Fruit fly (Drosophila melanogaster): Measurements from ENCODE around the gene Kdm3.

The Kdm3 gene

dm6 chr3R:9500193-9501051 is 15.4 kb upstream of the Kdm3 start:
- TF ChIP-seq insv (optimal IDR thresholded peaks at IDR 0.05) (no peak), h (optimal IDR thresholded peaks at IDR 0.05) (no peak)

- TF ChIP-seq ttk (optimal IDR thresholded peaks at IDR 0.05) (no peak), psq (optimal IDR thresholded peaks at IDR 0.05) (no peak), h (optimal IDR thresholded peaks at IDR 0.05) (no peak), insv (optimal IDR thresholded peaks at IDR 0.05) (no peak)
These were observed 14.1 kb upstream of the Kdm3 start for dm6 chr3R:9501489-9502415.

- TF ChIP-seq Sin3A (optimal IDR thresholded peaks at IDR 0.05): no peak
- TF ChIP-seq Myc (optimal IDR thresholded peaks at IDR 0.05): no peak
- TF ChIP-seq psq (optimal IDR thresholded peaks at IDR 0.05): no peak
- TF ChIP-seq ttk (optimal IDR thresholded peaks at IDR 0.05): no peak
- no peak for TF ChIP-seq insv (optimal IDR thresholded peaks at IDR 0.05)
- TF ChIP-seq h (optimal IDR thresholded peaks at IDR 0.05): no peak
These were observed 13.4 kb upstream of the Kdm3 start, which contains the start of gene RhoL for dm6 chr3R:9502416-9502763. Gene RhoL (minus strand): TSS chr3R:9502581.

- TF ChIP-seq ttk (optimal IDR thresholded peaks at IDR 0.05) (no peak), h (optimal IDR thresholded peaks at IDR 0.05) (no peak), insv (optimal IDR thresholded peaks at IDR 0.05) (no peak), Myc (optimal IDR thresholded peaks at IDR 0.05) (no peak), psq (optimal IDR thresholded peaks at IDR 0.05) (no peak), Sin3A (optimal IDR thresholded peaks at IDR 0.05) (no peak)
These were observed 12.3 kb upstream of the Kdm3 start for dm6 chr3R:9503329-9504088.

- TF ChIP-seq Sin3A (optimal IDR thresholded peaks at IDR 0.05) (no peak), h (optimal IDR thresholded peaks at IDR 0.05) (no peak), insv (optimal IDR thresholded peaks at IDR 0.05) (no peak), ttk (optimal IDR thresholded peaks at IDR 0.05) (no peak), psq (optimal IDR thresholded peaks at IDR 0.05) (no peak), Myc (optimal IDR thresholded peaks at IDR 0.05) (no peak)
These were observed 11.5 kb upstream of the Kdm3 start, which contains the start of gene CG8149 for dm6 chr3R:9504355-9504754. Gene CG8149 (plus strand): TSS chr3R:9504656.

dm6 chr3R:9510070-9510518 is 5.7 kb upstream of the Kdm3 start, which contains the start of gene rump:
Gene rump (minus strand): TSS chr3R:9510324.
- TF ChIP-seq h (optimal IDR thresholded peaks at IDR 0.05): no peak
- no peak for TF ChIP-seq ttk (optimal IDR thresholded peaks at IDR 0.05)
- TF ChIP-seq Myc (optimal IDR thresholded peaks at IDR 0.05): no peak
- no peak for TF ChIP-seq psq (optimal IDR thresholded peaks at IDR 0.05)
- no peak for TF ChIP-seq Sin3A (optimal IDR thresholded peaks at IDR 0.05)
- TF ChIP-seq insv (optimal IDR thresholded peaks at IDR 0.05): no peak

- no peak for TF ChIP-seq insv (optimal IDR thresholded peaks at IDR 0.05)
- TF ChIP-seq Sin3A (optimal IDR thresholded peaks at IDR 0.05): no peak
- TF ChIP-seq psq (optimal IDR thresholded peaks at IDR 0.05): no peak
- TF ChIP-seq ttk (optimal IDR thresholded peaks at IDR 0.05): no peak
- TF ChIP-seq Myc (optimal IDR thresholded peaks at IDR 0.05): no peak
- no peak for TF ChIP-seq h (optimal IDR thresholded peaks at IDR 0.05)
These were observed 3.4 kb upstream of the Kdm3 start for dm6 chr3R:9512193-9513051.

dm6 chr3R:9513052-9513420 is 2.8 kb upstream of the Kdm3 start, which contains the start of the genes Ras85D and Rlb1:
Gene Ras85D (minus strand): TSS chr3R:9513067.
Gene Rlb1 (plus strand): TSS chr3R:9513327.
- TF ChIP-seq h (optimal IDR thresholded peaks at IDR 0.05) (no peak), psq (optimal IDR thresholded peaks at IDR 0.05) (no peak), Myc (optimal IDR thresholded peaks at IDR 0.05) (no peak), Sin3A (optimal IDR thresholded peaks at IDR 0.05) (no peak), ttk (optimal IDR thresholded peaks at IDR 0.05) (no peak)

- TF ChIP-seq h (optimal IDR thresholded peaks at IDR 0.05) (no peak), ttk (optimal IDR thresholded peaks at IDR 0.05) (no peak), insv (optimal IDR thresholded peaks at IDR 0.05) (no peak), Sin3A (optimal IDR thresholded peaks at IDR 0.05) (no peak), psq (optimal IDR thresholded peaks at IDR 0.05) (no peak), Myc (optimal IDR thresholded peaks at IDR 0.05) (no peak)
These were observed 619 bp downstream of the Kdm3 start for dm6 chr3R:9516400-9516852.

- TF ChIP-seq h (optimal IDR thresholded peaks at IDR 0.05): no peak
- no peak for TF ChIP-seq insv (optimal IDR thresholded peaks at IDR 0.05)
- no peak for TF ChIP-seq Sin3A (optimal IDR thresholded peaks at IDR 0.05)
- no peak for TF ChIP-seq Myc (optimal IDR thresholded peaks at IDR 0.05)
- TF ChIP-seq psq (optimal IDR thresholded peaks at IDR 0.05): no peak
- TF ChIP-seq ttk (optimal IDR thresholded peaks at IDR 0.05): no peak
These were observed 12.4 kb downstream of the Kdm3 start for dm6 chr3R:9527907-9528842.
